Fruit fly (Drosophila melanogaster): ENCODE results near the gene CG6678.

- peak; percentile 28 for TF ChIP-seq Ets65A (GFP tag)
- no peak for TF ChIP-seq Dll (GFP tag; IDR thresholded peaks at IDR 0.05; ENCODE audit: partially characterized antibody)
- no peak for TF ChIP-seq toy (GFP tag; IDR thresholded peaks at IDR 0.05)
- no peak for TF ChIP-seq lola (GFP tag; optimal IDR thresholded peaks at IDR 0.05)
- no peak for TF ChIP-seq GATAe (GFP tag; conservative IDR thresholded peaks at IDR 0.05)
- no peak for TF ChIP-seq CHES-1-like (GFP tag; optimal IDR thresholded peaks at IDR 0.05)
- TF ChIP-seq CG4730 (GFP tag; IDR thresholded peaks at IDR 0.05), result no peak
- TF ChIP-seq CG13624 (GFP tag; optimal IDR thresholded peaks at IDR 0.05), result no peak
- no peak for TF ChIP-seq CG11695 (GFP tag; IDR thresholded peaks at IDR 0.05)
Measured at dm6 chr3R:21873439-21873838, 13.4 kb upstream of the CG6678 start, which contains the start of gene CG31178.
